Fruit fly (Drosophila melanogaster): ENCODE results near the gene mRpL47.

mRpL47 gene

dm6 chr3R:9468109-9468508 lies 47.6 kb downstream of the mRpL47 start:
- no peak for TF ChIP-seq vri (GFP tag; optimal IDR thresholded peaks at IDR 0.05)
- no peak for TF ChIP-seq CG6163 (GFP tag; IDR thresholded peaks at IDR 0.05)
- peak; percentile 36 for TF ChIP-seq svp (GFP tag)
- TF ChIP-seq CG6276 (GFP tag; optimal IDR thresholded peaks at IDR 0.05) = no peak
- TF ChIP-seq topi (GFP tag; optimal IDR thresholded peaks at IDR 0.05) = no peak

Data from whole organism, prepupa.